Fruit fly (Drosophila melanogaster) whole organism, embryonic: ENCODE data around the gene CG16719.
A peak's percentile ranks its signal among the peaks of the same experiment; 100 is the strongest.

Experiments used
- Bgb ChIP-seq: fragments of 200-800 bp; sonication (Bioruptor generic); IDR thresholded peaks from 2 replicates; pipeline ENCODE4 v1.3.6; 2022; ENCODE audit warnings: missing biosample characterization, missing genetic modification characterization; ENCODE audit not compliant: partially characterized antibody
- CG10654 ChIP-seq: fragments of 200-800 bp; sonication (Bioruptor generic); optimal IDR thresholded peaks from 2 replicates; lab custom pipeline; 2016; ENCODE audit warnings: missing biosample characterization, missing genetic modification characterization
- CG11456 ChIP-seq: fragments of 200-800 bp; sonication (Bioruptor generic); IDR thresholded peaks from 3 replicates; pipeline ENCODE4 v1.3.6; 2022; ENCODE audit warnings: missing biosample characterization, missing genetic modification characterization
- CG12236 ChIP-seq: fragments of 200-800 bp; sonication (Bioruptor generic); optimal IDR thresholded peaks from 2 replicates; lab custom pipeline; 2016; ENCODE audit warnings: missing biosample characterization, missing genetic modification characterization
- CG12744 ChIP-seq: fragments of 200-800 bp; sonication (Bioruptor generic); optimal IDR thresholded peaks from 2 replicates; lab custom pipeline; 2016; ENCODE audit warnings: missing biosample characterization, missing genetic modification characterization
- CG14860 ChIP-seq: fragments of 200-800 bp; sonication (Bioruptor generic); IDR thresholded peaks from 3 replicates; pipeline ENCODE4 v1.3.6; 2022; ENCODE audit warnings: missing biosample characterization, missing genetic modification characterization; ENCODE audit not compliant: partially characterized antibody
- CG15073 ChIP-seq: fragments of 200-800 bp; sonication (Bioruptor generic); optimal IDR thresholded peaks from 2 replicates; lab custom pipeline; 2016; ENCODE audit warnings: missing biosample characterization, missing genetic modification characterization
- CG1602 ChIP-seq: fragments of 200-800 bp; sonication (Bioruptor generic); optimal IDR thresholded peaks from 3 replicates; lab custom pipeline; 2016; ENCODE audit warnings: missing biosample characterization, missing genetic modification characterization
- CG1603 ChIP-seq: fragments of 200-800 bp; sonication (Bioruptor generic); optimal IDR thresholded peaks from 2 replicates; lab custom pipeline; 2019; ENCODE audit warnings: missing biosample characterization, mild to moderate bottlenecking, missing genetic modification characterization, moderate library complexity
- CG18011 ChIP-seq: fragments of 200-800 bp; sonication (Bioruptor generic); optimal IDR thresholded peaks from 2 replicates; lab custom pipeline; 2017; ENCODE audit warnings: missing biosample characterization, missing genetic modification characterization, mild to moderate bottlenecking, moderate library complexity, missing genotype
- CG3995 ChIP-seq: fragments of 200-800 bp; sonication (Bioruptor generic); optimal IDR thresholded peaks from 3 replicates; lab custom pipeline; 2016; ENCODE audit warnings: missing biosample characterization, missing genetic modification characterization
- CG4360 ChIP-seq: fragments of 200-800 bp; sonication (Bioruptor generic); IDR thresholded peaks from 2 replicates; pipeline ENCODE4 v1.3.6; 2022; ENCODE audit warnings: missing biosample characterization, missing genetic modification characterization
- CG4617 ChIP-seq: fragments of 200-800 bp; sonication (Bioruptor generic); optimal IDR thresholded peaks from 3 replicates; lab custom pipeline; 2016; ENCODE audit warnings: missing biosample characterization, missing genetic modification characterization, borderline replicate concordance
- CG5180 ChIP-seq: fragments of 200-800 bp; sonication (Bioruptor generic); optimal IDR thresholded peaks from 3 replicates; lab custom pipeline; 2017; ENCODE audit warnings: missing biosample characterization, missing genetic modification characterization, mild to moderate bottlenecking, moderate library complexity, missing genetic modification reagents
- CG6175 ChIP-seq: fragments of 200-800 bp; sonication (Bioruptor generic); IDR thresholded peaks from 3 replicates; pipeline ENCODE4 v1.3.6; 2022; ENCODE audit warnings: missing biosample characterization, missing genetic modification characterization
- CG6765 ChIP-seq: fragments of 200-800 bp; sonication (Bioruptor generic); optimal IDR thresholded peaks from 3 replicates; lab custom pipeline; 2017; ENCODE audit warnings: missing biosample characterization, mild to moderate bottlenecking, missing genetic modification characterization
- CG7745 ChIP-seq: fragments of 200-800 bp; sonication (Bioruptor generic); optimal IDR thresholded peaks from 2 replicates; lab custom pipeline; 2018; ENCODE audit warnings: missing biosample characterization, mild to moderate bottlenecking, missing genetic modification characterization, moderate library complexity
- D ChIP-seq, 2 experiments: fragments of 200-800 bp in 1 of 2; fragments of >200 bp in 1 of 2; sonication (Bioruptor generic) in 1 of 2; optimal IDR thresholded peaks; 2 replicates in 1 of 2; 3 replicates in 1 of 2; lab custom pipeline; 2017; ENCODE audit warnings: mild to moderate bottlenecking in 1 of 2, missing biosample characterization in 1 of 2, missing genetic modification characterization in 1 of 2, missing genetic modification reagents in 1 of 2
- Doc3 ChIP-seq: fragments of 200-800 bp; sonication (Bioruptor generic); IDR thresholded peaks from 3 replicates; pipeline ENCODE4 v1.3.6; 2022; ENCODE audit warnings: missing biosample characterization, missing genetic modification characterization; ENCODE audit not compliant: partially characterized antibody
- Dref ChIP-seq: fragments of 200-800 bp; sonication (Bioruptor generic); IDR thresholded peaks from 2 replicates; pipeline ENCODE4 v1.3.6; 2022; ENCODE audit warnings: missing biosample characterization, missing genetic modification characterization
- HmgD ChIP-seq: fragments of 200-800 bp; sonication (Bioruptor generic); optimal IDR thresholded peaks from 3 replicates; lab custom pipeline; 2016; ENCODE audit warnings: missing biosample characterization, missing genetic modification characterization
- Jarid2 ChIP-seq: fragments of 200-800 bp; sonication (Bioruptor generic); optimal IDR thresholded peaks from 3 replicates; lab custom pipeline; 2017; ENCODE audit warnings: mild to moderate bottlenecking, missing biosample characterization, missing genetic modification reagents, missing genetic modification characterization
- MBD-R2 ChIP-seq: fragments of 200-800 bp; sonication (Bioruptor generic); IDR thresholded peaks from 2 replicates; pipeline ENCODE4 v1.3.6; 2022; ENCODE audit warnings: missing biosample characterization, missing genetic modification characterization
- MESR4 ChIP-seq: fragments of 200-800 bp; sonication (Bioruptor generic); optimal IDR thresholded peaks from 2 replicates; lab custom pipeline; 2018; ENCODE audit warnings: missing biosample characterization, mild to moderate bottlenecking, missing genetic modification characterization, moderate library complexity
- Med ChIP-seq: fragments of 200-800 bp; sonication (Bioruptor generic); peaks from one replicate; lab custom pipeline; 2016; ENCODE audit warnings: missing biosample characterization, missing genetic modification characterization, mild to moderate bottlenecking, inconsistent platforms, moderate library complexity
- Opbp ChIP-seq: fragments of 200-800 bp; sonication (Bioruptor generic); IDR thresholded peaks from 3 replicates; pipeline ENCODE4 v1.3.6; 2022; ENCODE audit warnings: missing biosample characterization, missing genetic modification characterization; ENCODE audit not compliant: partially characterized antibody
- amos ChIP-seq: fragments of 200-800 bp; sonication (Bioruptor generic); IDR thresholded peaks from 2 replicates; pipeline ENCODE4 v1.3.6; 2022; ENCODE audit warnings: missing biosample characterization, missing genetic modification characterization; ENCODE audit not compliant: partially characterized antibody
- ap ChIP-seq: fragments of 200-800 bp; sonication (Bioruptor generic); IDR thresholded peaks from 2 replicates; pipeline ENCODE4 v1.3.6; 2022; ENCODE audit warnings: missing biosample characterization, missing genetic modification characterization
- bbx ChIP-seq: fragments of 200-800 bp; sonication (Bioruptor generic); IDR thresholded peaks from 2 replicates; pipeline ENCODE4 v1.3.6; 2022; ENCODE audit warnings: missing biosample characterization, missing genetic modification characterization; ENCODE audit not compliant: partially characterized antibody
- bowl ChIP-seq: fragments of 200-800 bp; sonication (Bioruptor generic); IDR thresholded peaks from 2 replicates; pipeline ENCODE4 v1.3.6; 2022; ENCODE audit warnings: missing biosample characterization, missing genetic modification characterization
- chn ChIP-seq: fragments of 200-800 bp; sonication (Bioruptor generic); optimal IDR thresholded peaks from 2 replicates; lab custom pipeline; 2016; ENCODE audit warnings: missing biosample characterization, missing genetic modification characterization
- crol ChIP-seq: fragments of 200-800 bp; sonication (Bioruptor generic); IDR thresholded peaks from 2 replicates; pipeline ENCODE4 v1.3.6; 2022; ENCODE audit warnings: missing biosample characterization, missing genetic modification characterization
- fu2 ChIP-seq: fragments of 200-800 bp; sonication (Bioruptor generic); optimal IDR thresholded peaks from 2 replicates; lab custom pipeline; 2016; ENCODE audit warnings: missing biosample characterization, missing genetic modification characterization
- gfzf ChIP-seq: fragments of 200-800 bp; sonication (Bioruptor generic); optimal IDR thresholded peaks from 2 replicates; lab custom pipeline; 2016; ENCODE audit warnings: missing biosample characterization, mild to moderate bottlenecking, missing genetic modification characterization, moderate library complexity
- grn ChIP-seq: fragments of 200-800 bp; sonication (Bioruptor generic); optimal IDR thresholded peaks from 3 replicates; lab custom pipeline; 2017; ENCODE audit warnings: missing biosample characterization, missing genetic modification characterization
- hbn ChIP-seq: fragments of 200-800 bp; sonication (Bioruptor generic); IDR thresholded peaks from 2 replicates; pipeline ENCODE4 v1.3.6; 2022; ENCODE audit warnings: missing biosample characterization, missing genetic modification characterization; ENCODE audit not compliant: partially characterized antibody
- her ChIP-seq: fragments of 200-800 bp; sonication (Bioruptor generic); optimal IDR thresholded peaks from 2 replicates; lab custom pipeline; 2016; ENCODE audit warnings: missing biosample characterization, missing genetic modification characterization
- hkb ChIP-seq, 2 experiments: fragments of 200-800 bp in 1 of 2; fragments of >200 bp in 1 of 2; sonication (Bioruptor generic) in 1 of 2; IDR thresholded peaks in 1 of 2; optimal IDR thresholded peaks in 1 of 2; 2 replicates each; pipeline versions ENCODE4 v1.3.6 to Lab custom; 2017 to 2022; ENCODE audit warnings: missing biosample characterization in 1 of 2, missing genetic modification characterization in 1 of 2
- kni ChIP-seq: fragments of 200-800 bp; sonication (Bioruptor generic); optimal IDR thresholded peaks from 3 replicates; lab custom pipeline; 2017; ENCODE audit warnings: mild to moderate bottlenecking, missing biosample characterization, missing genetic modification reagents, missing genetic modification characterization
- phol ChIP-seq: fragments of 200-800 bp; sonication (Bioruptor generic); optimal IDR thresholded peaks from 3 replicates; lab custom pipeline; 2018; ENCODE audit warnings: missing biosample characterization, mild to moderate bottlenecking, missing genetic modification characterization, moderate library complexity
- pita ChIP-seq: fragments of 200-800 bp; sonication (Bioruptor generic); optimal IDR thresholded peaks from 2 replicates; lab custom pipeline; 2017; ENCODE audit warnings: missing biosample characterization, mild to moderate bottlenecking, missing genetic modification characterization
- pzg ChIP-seq: fragments of 200-800 bp; sonication (Bioruptor generic); optimal IDR thresholded peaks from 3 replicates; lab custom pipeline; 2018; ENCODE audit warnings: missing biosample characterization, mild to moderate bottlenecking, missing genetic modification characterization, moderate library complexity
- sens ChIP-seq: fragments of 200-800 bp; sonication (Bioruptor generic); peaks from one replicate; lab custom pipeline; 2016; ENCODE audit warnings: missing biosample characterization, missing genetic modification characterization
- slp2 ChIP-seq: fragments of 200-800 bp; sonication (Bioruptor generic); optimal IDR thresholded peaks from 2 replicates; lab custom pipeline; 2016; ENCODE audit warnings: missing biosample characterization, missing genetic modification characterization
- sna ChIP-seq: fragments of 200-800 bp; sonication (Bioruptor generic); IDR thresholded peaks from 2 replicates; pipeline ENCODE4 v1.3.6; 2022; ENCODE audit warnings: missing biosample characterization, missing genetic modification characterization; ENCODE audit not compliant: partially characterized antibody
- tna ChIP-seq: fragments of 200-800 bp; sonication (Bioruptor generic); IDR thresholded peaks from 2 replicates; pipeline ENCODE4 v1.3.6; 2022; ENCODE audit warnings: missing biosample characterization, missing genetic modification characterization; ENCODE audit not compliant: partially characterized antibody

Gene CG16719

dm6 chr3L:9713383-9713827 is 28.4 kb downstream of the CG16719 start, which contains the start of gene SH3PX1:
Gene SH3PX1 (minus strand): TSS chr3L:9713827.
- TF ChIP-seq CG6765 (GFP tag; lab: Kevin White, UChicago) = no peak
- TF ChIP-seq crol (GFP tag; lab: Robert Waterston, UW) = 0 out of 2 replicates have a peak, but pooled peaks have one; percentile 47
- peak; percentile 41 for TF ChIP-seq MBD-R2 (GFP tag; lab: Robert Waterston, UW)
- peak; percentile 51; the same call in 1 of the 2 replicates for TF ChIP-seq Bgb (GFP tag; lab: Robert Waterston, UW)
- 0 out of 2 replicates have a peak, but pooled peaks have one; percentile 26 for TF ChIP-seq hbn (GFP tag; lab: Robert Waterston, UW)
- TF ChIP-seq slp2 (GFP tag; lab: Kevin White, UChicago) = no peak
- TF ChIP-seq pzg (GFP tag; lab: Kevin White, UChicago) = peak; percentile 32
- no peak for TF ChIP-seq ap (GFP tag; lab: Robert Waterston, UW)
- TF ChIP-seq CG3995 (GFP tag; lab: Kevin White, UChicago) = no peak
- TF ChIP-seq HmgD = peak; percentile 1
- 0 out of 2 replicates have a peak, but pooled peaks have one; percentile 36 for TF ChIP-seq tna (GFP tag; lab: Robert Waterston, UW)
- no peak for TF ChIP-seq CG1603 (tag; lab: Kevin White, UChicago)
- TF ChIP-seq CG7745 (tag; lab: Kevin White, UChicago) = no peak
- peak; percentile 38 for TF ChIP-seq Jarid2
- TF ChIP-seq CG4617 (GFP tag; lab: Kevin White, UChicago) = peak; percentile 48
- 0 out of 3 replicates have a peak, but pooled peaks have one; percentile 23 for TF ChIP-seq Opbp (GFP tag; lab: Robert Waterston, UW)
- peak; percentile 63 for TF ChIP-seq sens (GFP tag; lab: Kevin White, UChicago)
- TF ChIP-seq Dref (GFP tag; lab: Robert Waterston, UW) = peak; percentile 39; the same call in 1 of the 2 replicates
- TF ChIP-seq hkb (optimal IDR thresholded peaks at IDR 0.05; lab: Kevin White, UChicago) = no peak
- no peak for TF ChIP-seq hkb (GFP tag; IDR thresholded peaks at IDR 0.05; lab: Robert Waterston, UW)
- TF ChIP-seq amos = peak; percentile 13; the same call in 1 of the 2 replicates
- TF ChIP-seq D (optimal IDR thresholded peaks at IDR 0.05; lab: Kevin White, UChicago) = peak; percentile 6
- no peak for TF ChIP-seq D (GFP tag; optimal IDR thresholded peaks at IDR 0.05; lab: Kevin White, UChicago)
- TF ChIP-seq bbx = no peak
- TF ChIP-seq Med (GFP tag; lab: Kevin White, UChicago) = peak; percentile 86
- 0 out of 2 replicates have a peak, but pooled peaks have one; percentile 12 for TF ChIP-seq CG4360 (GFP tag; lab: Robert Waterston, UW)
- peak; percentile 11 for TF ChIP-seq her (GFP tag; lab: Kevin White, UChicago)
- TF ChIP-seq MESR4 (GFP tag; lab: Kevin White, UChicago) = peak; percentile 97

DNA sequence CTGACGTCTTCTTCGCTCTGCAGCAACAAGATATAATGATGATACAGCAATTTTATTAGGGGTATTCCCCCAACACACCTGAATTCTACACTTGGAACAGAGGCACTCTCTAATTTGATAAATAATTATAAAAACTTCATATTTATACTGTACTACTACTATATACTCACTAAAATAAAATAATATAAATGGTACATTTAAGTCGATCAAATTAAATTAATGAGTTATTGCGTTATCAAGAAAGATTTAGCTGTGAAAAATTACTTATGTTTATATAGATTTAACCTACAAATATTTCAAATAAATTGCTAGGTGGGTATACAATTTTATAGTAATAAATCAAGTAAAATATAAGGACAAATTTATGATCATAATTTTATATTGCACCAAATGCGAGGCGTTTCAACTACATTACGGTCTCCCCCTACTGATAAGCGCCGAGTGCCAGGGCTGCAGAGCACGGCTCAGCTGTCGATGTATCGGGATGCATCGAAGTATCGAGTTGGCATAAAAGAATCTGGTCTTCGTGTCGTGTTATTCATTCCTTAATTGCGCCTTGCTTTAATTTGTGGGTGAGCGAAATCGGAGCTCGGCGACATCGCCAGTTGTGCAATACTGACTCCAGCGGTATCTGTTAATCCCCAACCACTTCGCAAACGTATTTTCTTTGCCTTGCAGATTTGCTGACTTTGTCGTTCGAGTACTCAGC is 29.0 kb downstream of the CG16719 start, which contains the start of gene vsg:
vsg (plus strand) TSS at position 497 of the 709 bp plus-strand sequence.
- TF ChIP-seq CG10654 (GFP tag; lab: Kevin White, UChicago) = peak; percentile 60
- peak; percentile 35 for TF ChIP-seq CG5180 (GFP tag; lab: Kevin White, UChicago)
- no peak for TF ChIP-seq CG12236 (GFP tag; lab: Kevin White, UChicago)
- no peak for TF ChIP-seq CG18011 (GFP tag; lab: Kevin White, UChicago)
- peak; percentile 49 for TF ChIP-seq chn (GFP tag; lab: Kevin White, UChicago)
- peak; percentile 1 for TF ChIP-seq grn (GFP tag; lab: Kevin White, UChicago)
- TF ChIP-seq fu2 (GFP tag; lab: Kevin White, UChicago) = no peak
- no peak for TF ChIP-seq CG15073 (GFP tag; lab: Kevin White, UChicago)
- no peak for TF ChIP-seq bowl (GFP tag; lab: Robert Waterston, UW)
- TF ChIP-seq CG14860 = peak; percentile 72
- no peak for TF ChIP-seq kni (GFP tag; lab: Kevin White, UChicago)
- TF ChIP-seq CG1602 = peak; percentile 82
- TF ChIP-seq Doc3 (GFP tag; lab: Robert Waterston, UW) = peak; percentile 55
- no peak for TF ChIP-seq CG6175
- peak; percentile 69 for TF ChIP-seq gfzf (GFP tag; lab: Kevin White, UChicago)
- no peak for TF ChIP-seq pita (GFP tag; lab: Kevin White, UChicago)
- TF ChIP-seq phol (tag; lab: Kevin White, UChicago) = peak; percentile 90
- peak; percentile 63 for TF ChIP-seq sna (GFP tag; lab: Robert Waterston, UW)
- TF ChIP-seq CG11456 (GFP tag; lab: Robert Waterston, UW) = peak; percentile 76
- TF ChIP-seq CG12744 (GFP tag; lab: Kevin White, UChicago) = peak; percentile 2
